Fruit fly (Drosophila melanogaster): Measurements from ENCODE around the gene CG14113.

CG14113 gene

dm6 chr3L:13356084-13356693 is 27.3 kb downstream of the CG14113 start, which contains the start of gene Nplp2:
Gene Nplp2, plus strand, starts transcription at chr3L:13356376.
- TF ChIP-seq psq (optimal IDR thresholded peaks at IDR 0.05), result no peak
- no peak for TF ChIP-seq h (optimal IDR thresholded peaks at IDR 0.05)
- no peak for TF ChIP-seq ttk (optimal IDR thresholded peaks at IDR 0.05)
- TF ChIP-seq Sin3A (optimal IDR thresholded peaks at IDR 0.05), result no peak
- TF ChIP-seq Myc (optimal IDR thresholded peaks at IDR 0.05), result no peak
- TF ChIP-seq insv (optimal IDR thresholded peaks at IDR 0.05), result no peak

- TF ChIP-seq Myc (optimal IDR thresholded peaks at IDR 0.05) (no peak), h (optimal IDR thresholded peaks at IDR 0.05) (no peak), psq (optimal IDR thresholded peaks at IDR 0.05) (no peak), ttk (optimal IDR thresholded peaks at IDR 0.05) (no peak), insv (optimal IDR thresholded peaks at IDR 0.05) (no peak), Sin3A (optimal IDR thresholded peaks at IDR 0.05) (no peak)
These were observed 48.7 kb downstream of the CG14113 start, which contains the start of gene CG14111 for dm6 chr3L:13377657-13378056. Gene CG14111, plus strand, starts transcription at chr3L:13377957.

dm6 chr3L:13378202-13378601 is 49.3 kb downstream of the CG14113 start, which contains the start of gene SNCF:
Gene SNCF, plus strand, starts transcription at chr3L:13378583.
- TF ChIP-seq Sin3A (optimal IDR thresholded peaks at IDR 0.05), result no peak
- TF ChIP-seq ttk (optimal IDR thresholded peaks at IDR 0.05), result no peak
- no peak for TF ChIP-seq h (optimal IDR thresholded peaks at IDR 0.05)
- TF ChIP-seq insv (optimal IDR thresholded peaks at IDR 0.05), result no peak
- TF ChIP-seq psq (optimal IDR thresholded peaks at IDR 0.05), result no peak
- TF ChIP-seq Myc (optimal IDR thresholded peaks at IDR 0.05), result no peak

Data from Kc167 (cell line).